Worm (Caenorhabditis elegans) whole organism, early embryonic: ENCODE results near the gene srw-10.

ENCODE experiments used
- B0310.2 ChIP-seq: sonication (generic microtip); optimal IDR thresholded peaks from 2 replicates; lab custom pipeline; 2016; ENCODE audit warnings: mild to moderate bottlenecking, missing genetic modification characterization, missing compliant biosample characterization
- F13C5.2 ChIP-seq: sonication (generic microtip); optimal IDR thresholded peaks from 2 replicates; lab custom pipeline; 2017; ENCODE audit warnings: mild to moderate bottlenecking, missing genetic modification characterization, inconsistent platforms, missing compliant biosample characterization
- ama-1 ChIP-seq: fragments of 150-350 bp; optimal IDR thresholded peaks from 2 replicates; lab custom pipeline; 2014
- ceh-13 ChIP-seq: fragments of 200-800 bp; sonication (Bioruptor generic); optimal IDR thresholded peaks from 2 replicates; lab custom pipeline; 2018; ENCODE audit warnings: mild to moderate bottlenecking, missing genetic modification characterization, missing compliant biosample characterization
- ceh-36 ChIP-seq: sonication (generic microtip); optimal IDR thresholded peaks from 2 replicates; lab custom pipeline; 2016; ENCODE audit warnings: missing genetic modification characterization, inconsistent platforms, missing compliant biosample characterization
- ets-7 ChIP-seq: sonication (generic microtip); optimal IDR thresholded peaks from 2 replicates; lab custom pipeline; 2016; ENCODE audit warnings: missing genotype, missing genetic modification characterization, missing compliant biosample characterization
- hmbx-1 ChIP-seq: sonication (generic microtip); optimal IDR thresholded peaks from 2 replicates; lab custom pipeline; 2016; ENCODE audit warnings: mild to moderate bottlenecking, missing genetic modification characterization, missing compliant biosample characterization
- hmg-4 ChIP-seq: fragments of 200-800 bp; sonication (Bioruptor generic); optimal IDR thresholded peaks from 2 replicates; lab custom pipeline; 2018; ENCODE audit warnings: mild to moderate bottlenecking, missing genetic modification characterization, missing compliant biosample characterization
- hnd-1 ChIP-seq: sonication (generic microtip); optimal IDR thresholded peaks from 2 replicates; lab custom pipeline; 2016; ENCODE audit warnings: missing genetic modification characterization, missing compliant biosample characterization
- sea-1 ChIP-seq: fragments of 200-800 bp; sonication (Bioruptor generic); conservative IDR thresholded peaks from 2 replicates; pipeline ENCODE4 v1.3.6; 2022; ENCODE audit warnings: missing genetic modification characterization, missing compliant biosample characterization
- tbx-11 ChIP-seq: fragments of 200-800 bp; sonication (Bioruptor generic); IDR thresholded peaks from 2 replicates; pipeline ENCODE4 v1.3.6; 2022; ENCODE audit warnings: missing genetic modification characterization, missing compliant biosample characterization
- tbx-37 ChIP-seq: fragments of 200-800 bp; sonication (Bioruptor generic); conservative IDR thresholded peaks from 2 replicates; pipeline ENCODE4 v1.3.6; 2022; ENCODE audit warnings: missing genetic modification reagents, missing genetic modification characterization, missing compliant biosample characterization
- tra-4 ChIP-seq: sonication (generic microtip); optimal IDR thresholded peaks from 2 replicates; lab custom pipeline; 2017; ENCODE audit warnings: missing genetic modification characterization, missing compliant biosample characterization

DNA sequence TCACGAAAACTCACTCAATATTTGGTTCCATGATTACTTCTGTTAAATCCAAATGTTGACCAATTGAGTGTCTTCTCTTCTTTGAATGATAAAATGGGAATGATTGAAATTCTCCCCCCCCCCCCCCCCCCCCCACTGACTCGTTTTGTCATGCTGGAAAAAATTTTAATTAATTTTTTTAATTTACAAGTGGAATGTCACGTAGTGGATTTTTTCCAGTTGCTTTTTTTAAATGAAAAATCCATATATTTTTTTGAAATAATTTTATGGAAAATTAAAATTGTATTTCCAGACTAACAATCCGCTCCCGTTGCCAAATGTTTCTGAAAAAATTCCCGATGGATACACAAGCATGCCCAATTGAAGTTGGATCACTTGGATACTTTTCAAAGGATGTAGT is 34.3 kb downstream of the srw-10 start, which contains the start of gene BE10.1:
- TF ChIP-seq tbx-11 (GFP tag; lab: Robert Waterston, UW) (no peak), ets-7 (no peak), B0310.2 (tag; lab: Kevin White, UChicago) (no peak), ceh-36 (tag; lab: Kevin White, UChicago) (no peak), ceh-13 (GFP tag; lab: Kevin White, UChicago) (no peak), ama-1 (lab: Kevin White, UChicago) (no peak), hnd-1 (tag; lab: Kevin White, UChicago) (no peak), F13C5.2 (no peak), tbx-37 (no peak), tra-4 (tag; lab: Kevin White, UChicago) (no peak), sea-1 (GFP tag; lab: Robert Waterston, UW) (no peak), hmbx-1 (no peak), hmg-4 (GFP tag; lab: Kevin White, UChicago) (no peak)
